Worm (Caenorhabditis elegans): ENCODE results near the gene smcr-8.

ce11 chrIII:5027219-5027618 lies 28.0 kb downstream of the smcr-8 start:
- TF ChIP-seq snpc-1.3 (tag; optimal IDR thresholded peaks at IDR 0.05; ENCODE audit: insufficient read depth) (no peak), Y95B8A.8 (GFP tag; IDR thresholded peaks at IDR 0.05) (no peak), snpc-4 (GFP tag; optimal IDR thresholded peaks at IDR 0.05) (no peak), snpc-4 (tag; optimal IDR thresholded peaks at IDR 0.05) (no peak), mxl-1 (tag; optimal IDR thresholded peaks at IDR 0.05) (no peak), ets-4 (GFP tag; optimal IDR thresholded peaks at IDR 0.05) (no peak), nfyb-1 (GFP tag; IDR thresholded peaks at IDR 0.05) (no peak), pbrm-1 (GFP tag; IDR thresholded peaks at IDR 0.05) (no peak)

Measured in whole organism, young adult.